Worm (Caenorhabditis elegans) whole organism, L3 larva: ENCODE results near the gene cogc-2.

Source experiments
- nhr-23 ChIP-seq: fragments of 150-350 bp; optimal IDR thresholded peaks from 2 replicates; lab custom pipeline; 2014; ENCODE audit warnings: missing biosample characterization, missing genetic modification reagents, missing genetic modification characterization
- snpc-4 ChIP-seq: fragments of 150-350 bp; optimal IDR thresholded peaks from 2 replicates; lab custom pipeline; 2014; ENCODE audit warnings: missing biosample characterization, missing genetic modification characterization

ce11 chrIV:7016502-7016901 lies 22.9 kb downstream of the cogc-2 start:
- TF ChIP-seq nhr-23 (tag; lab: Kevin White, UChicago) (peak; percentile 42), snpc-4 (tag; lab: Kevin White, UChicago) (no peak)
